Fruit fly (Drosophila melanogaster): ENCODE measurements around the gene Tim9a.

DNA sequence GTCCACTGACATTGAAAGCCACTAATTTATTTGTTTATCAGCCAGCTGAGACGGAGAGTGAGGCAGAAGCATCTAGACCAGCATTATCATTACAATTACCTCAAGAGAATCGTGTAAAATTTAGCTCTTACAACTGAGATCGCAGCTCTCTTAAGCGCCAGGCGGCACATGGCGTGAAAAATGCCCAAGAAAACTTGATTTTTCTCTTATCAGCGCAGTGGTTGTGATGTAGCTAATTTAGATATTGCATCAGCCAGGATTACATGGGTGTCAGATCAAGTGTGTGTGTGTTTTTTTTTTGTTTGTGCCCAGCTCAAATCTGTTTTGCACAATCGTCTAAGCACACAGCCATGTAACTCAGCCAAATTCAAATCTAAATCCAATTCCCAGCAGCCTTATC, 10.0 kb downstream of the Tim9a start:
- no peak for TF ChIP-seq fru (GFP tag; optimal IDR thresholded peaks at IDR 0.05)
- no peak for TF ChIP-seq lola (GFP tag; optimal IDR thresholded peaks at IDR 0.05)
- TF ChIP-seq Abd-B (GFP tag; optimal IDR thresholded peaks at IDR 0.05), result no peak
- no peak for TF ChIP-seq Jra (GFP tag; optimal IDR thresholded peaks at IDR 0.05)
- no peak for TF ChIP-seq Vsx2 (GFP tag; optimal IDR thresholded peaks at IDR 0.05; ENCODE audit: partially characterized antibody)
- TF ChIP-seq Hr83 (GFP tag; optimal IDR thresholded peaks at IDR 0.05; ENCODE audit: poor library complexity, severe bottlenecking), result no peak

Measured in whole organism, wandering third instar larva.